Worm (Caenorhabditis elegans) whole organism, late embryonic: ENCODE measurements around the gene C04G6.4.

Experiments
- C08G9.2 ChIP-seq: sonication (generic microtip); optimal IDR thresholded peaks from 2 replicates; lab custom pipeline; 2016; ENCODE audit warnings: mild to moderate bottlenecking, missing genetic modification characterization, moderate library complexity, missing compliant biosample characterization
- F13H6.1 ChIP-seq: sonication (generic microtip); optimal IDR thresholded peaks from 2 replicates; lab custom pipeline; 2016; ENCODE audit warnings: missing genetic modification characterization, missing compliant biosample characterization
- K02D7.2 ChIP-seq: sonication (generic microtip); optimal IDR thresholded peaks from 2 replicates; lab custom pipeline; 2017; ENCODE audit warnings: mild to moderate bottlenecking, missing genetic modification characterization, missing compliant biosample characterization
- K09A11.1 ChIP-seq: sonication (generic microtip); optimal IDR thresholded peaks from 2 replicates; lab custom pipeline; 2017; ENCODE audit warnings: antibody characterized with exemption, mild to moderate bottlenecking, missing genetic modification characterization, missing compliant biosample characterization; ENCODE audit not compliant: insufficient read depth
- T23F11.4 ChIP-seq: fragments of 200-800 bp; sonication (Bioruptor generic); optimal IDR thresholded peaks from 2 replicates; lab custom pipeline; 2018; ENCODE audit warnings: mild to moderate bottlenecking, missing genetic modification characterization, missing compliant biosample characterization
- ahr-1 ChIP-seq: sonication (generic microtip); optimal IDR thresholded peaks from 2 replicates; lab custom pipeline; 2016; ENCODE audit warnings: missing genetic modification characterization, missing compliant biosample characterization
- ceh-14 ChIP-seq: sonication (generic microtip); optimal IDR thresholded peaks from 2 replicates; lab custom pipeline; 2016; ENCODE audit warnings: missing genotype, missing genetic modification characterization, missing compliant biosample characterization
- ceh-18 ChIP-seq: sonication (generic microtip); optimal IDR thresholded peaks from 2 replicates; lab custom pipeline; 2016; ENCODE audit warnings: missing genetic modification characterization, missing compliant biosample characterization
- ceh-2 ChIP-seq: sonication (generic microtip); optimal IDR thresholded peaks from 2 replicates; lab custom pipeline; 2016; ENCODE audit warnings: missing genotype, missing genetic modification characterization, missing compliant biosample characterization
- ceh-22 ChIP-seq: sonication (generic microtip); optimal IDR thresholded peaks from 2 replicates; lab custom pipeline; 2017; ENCODE audit warnings: missing biosample characterization, missing genetic modification characterization
- ceh-24 ChIP-seq: sonication (generic microtip); optimal IDR thresholded peaks from 2 replicates; lab custom pipeline; 2016; ENCODE audit warnings: mild to moderate bottlenecking, missing genetic modification characterization, missing compliant biosample characterization
- ceh-31 ChIP-seq: sonication (generic microtip); optimal IDR thresholded peaks from 2 replicates; lab custom pipeline; 2016; ENCODE audit warnings: missing genetic modification characterization, missing compliant biosample characterization
- ceh-34 ChIP-seq: sonication (generic microtip); optimal IDR thresholded peaks from 2 replicates; lab custom pipeline; 2016; ENCODE audit warnings: mild to moderate bottlenecking, missing genetic modification characterization, missing compliant biosample characterization
- ceh-6 ChIP-seq: fragments of 200-800 bp; sonication (Bioruptor generic); optimal IDR thresholded peaks from 2 replicates; lab custom pipeline; 2018; ENCODE audit warnings: mild to moderate bottlenecking, missing genetic modification characterization, missing compliant biosample characterization
- elt-4 ChIP-seq: sonication (generic microtip); optimal IDR thresholded peaks from 2 replicates; lab custom pipeline; 2016; ENCODE audit warnings: missing genetic modification characterization, missing compliant biosample characterization
- ets-4 ChIP-seq: sonication (generic microtip); optimal IDR thresholded peaks from 2 replicates; lab custom pipeline; 2016; ENCODE audit warnings: missing genetic modification characterization, missing compliant biosample characterization
- eyg-1 ChIP-seq: sonication (generic microtip); optimal IDR thresholded peaks from 2 replicates; lab custom pipeline; 2016; ENCODE audit warnings: missing genotype, missing genetic modification characterization, missing compliant biosample characterization
- fax-1 ChIP-seq: sonication (generic microtip); optimal IDR thresholded peaks from 2 replicates; lab custom pipeline; 2016; ENCODE audit warnings: missing genotype, missing genetic modification characterization, missing compliant biosample characterization
- hlh-15 ChIP-seq: sonication (generic microtip); optimal IDR thresholded peaks from 2 replicates; lab custom pipeline; 2016; ENCODE audit warnings: missing genetic modification characterization, missing compliant biosample characterization
- hlh-30 ChIP-seq: sonication (generic microtip); optimal IDR thresholded peaks from 2 replicates; lab custom pipeline; 2017; ENCODE audit warnings: antibody characterized with exemption, missing genetic modification characterization, missing compliant biosample characterization; ENCODE audit not compliant: insufficient read depth
- hlh-8 ChIP-seq: sonication (generic microtip); optimal IDR thresholded peaks from 2 replicates; lab custom pipeline; 2016; ENCODE audit warnings: missing genotype, missing genetic modification characterization, missing compliant biosample characterization
- lim-6 ChIP-seq: sonication (generic microtip); optimal IDR thresholded peaks from 2 replicates; lab custom pipeline; 2016; ENCODE audit warnings: missing genetic modification characterization, missing compliant biosample characterization
- lin-11 ChIP-seq: fragments of 200-800 bp; sonication (Bioruptor generic); optimal IDR thresholded peaks from 2 replicates; lab custom pipeline; 2018; ENCODE audit warnings: mild to moderate bottlenecking, missing genetic modification characterization, missing compliant biosample characterization
- madf-2 ChIP-seq: sonication (generic microtip); optimal IDR thresholded peaks from 2 replicates; lab custom pipeline; 2017; ENCODE audit warnings: missing genetic modification characterization, missing compliant biosample characterization
- nfya-1 ChIP-seq: sonication (generic microtip); optimal IDR thresholded peaks from 2 replicates; lab custom pipeline; 2017; ENCODE audit warnings: missing genetic modification characterization, mild to moderate bottlenecking, missing compliant biosample characterization, antibody characterized with exemption, moderate library complexity
- nhr-11 ChIP-seq: fragments of 150-350 bp; optimal IDR thresholded peaks from 2 replicates; lab custom pipeline; 2014; ENCODE audit warnings: missing biosample characterization, missing genetic modification characterization
- npax-4 ChIP-seq: sonication (generic microtip); optimal IDR thresholded peaks from 2 replicates; lab custom pipeline; 2016; ENCODE audit warnings: missing genetic modification characterization, missing compliant biosample characterization
- pag-3 ChIP-seq: sonication (generic microtip); optimal IDR thresholded peaks from 2 replicates; lab custom pipeline; 2016; ENCODE audit warnings: missing compliant biosample characterization, missing genetic modification characterization, borderline replicate concordance
- pax-1 ChIP-seq: fragments of 150-350 bp; optimal IDR thresholded peaks from 2 replicates; lab custom pipeline; 2014; ENCODE audit warnings: missing biosample characterization, missing genetic modification characterization
- pha-2 ChIP-seq: sonication (generic microtip); optimal IDR thresholded peaks from 2 replicates; lab custom pipeline; 2017; ENCODE audit warnings: mild to moderate bottlenecking, missing genetic modification characterization, missing compliant biosample characterization
- pha-4 ChIP-seq: fragments of 150-350 bp; optimal IDR thresholded peaks from 2 replicates; lab custom pipeline; 2018; ENCODE audit warnings: missing biosample characterization, missing genetic modification reagents, missing genetic modification characterization
- pqm-1 ChIP-seq: sonication (generic microtip); optimal IDR thresholded peaks from 2 replicates; lab custom pipeline; 2016; ENCODE audit warnings: missing genetic modification characterization, missing compliant biosample characterization
- pros-1 ChIP-seq: fragments of 150-350 bp; optimal IDR thresholded peaks from 2 replicates; lab custom pipeline; 2014; ENCODE audit warnings: missing biosample characterization, missing genetic modification reagents, missing genetic modification characterization
- ref-2 ChIP-seq: sonication (generic microtip); optimal IDR thresholded peaks from 2 replicates; lab custom pipeline; 2016; ENCODE audit warnings: missing genetic modification characterization, missing compliant biosample characterization
- rnt-1 ChIP-seq: sonication (generic microtip); optimal IDR thresholded peaks from 2 replicates; lab custom pipeline; 2016; ENCODE audit warnings: missing genetic modification characterization, missing compliant biosample characterization
- sdc-2 ChIP-seq: sonication (generic microtip); optimal IDR thresholded peaks from 2 replicates; lab custom pipeline; 2016; ENCODE audit warnings: missing genotype, missing genetic modification characterization, missing compliant biosample characterization
- sox-4 ChIP-seq: sonication (generic microtip); optimal IDR thresholded peaks from 2 replicates; lab custom pipeline; 2017; ENCODE audit warnings: mild to moderate bottlenecking, missing genetic modification characterization, inconsistent platforms, missing compliant biosample characterization
- tbx-2 ChIP-seq: sonication (generic microtip); optimal IDR thresholded peaks from 2 replicates; lab custom pipeline; 2016; ENCODE audit warnings: missing genetic modification characterization, missing compliant biosample characterization
- tbx-7 ChIP-seq: sonication (generic microtip); optimal IDR thresholded peaks from 2 replicates; lab custom pipeline; 2016; ENCODE audit warnings: missing genotype, missing genetic modification characterization, missing compliant biosample characterization
- ttx-3 ChIP-seq: sonication (generic microtip); optimal IDR thresholded peaks from 2 replicates; lab custom pipeline; 2016; ENCODE audit warnings: missing genetic modification reagents, missing genetic modification characterization, missing compliant biosample characterization
- unc-3 ChIP-seq, 2 experiments: fragments of 200-800 bp in 1 of 2; sonication (Bioruptor generic) in 1 of 2; sonication (generic microtip) in 1 of 2; conservative IDR thresholded peaks in 1 of 2; optimal IDR thresholded peaks in 1 of 2; 2 replicates each; pipeline versions ENCODE4 v1.3.6 to Lab custom; 2016 to 2022; ENCODE audit warnings: missing compliant biosample characterization in 2 of 2, missing genetic modification characterization in 2 of 2, missing genetic modification reagents in 1 of 2
- unc-42 ChIP-seq: sonication (generic microtip); optimal IDR thresholded peaks from 2 replicates; lab custom pipeline; 2016; ENCODE audit warnings: missing genotype, missing genetic modification characterization, missing compliant biosample characterization
- zip-5 ChIP-seq: sonication (generic microtip); optimal IDR thresholded peaks from 2 replicates; lab custom pipeline; 2016; ENCODE audit warnings: missing genetic modification characterization, missing compliant biosample characterization
- ztf-16 ChIP-seq: sonication (generic microtip); optimal IDR thresholded peaks from 2 replicates; lab custom pipeline; 2017; ENCODE audit warnings: missing genetic modification characterization, missing compliant biosample characterization

The C04G6.4 gene

DNA sequence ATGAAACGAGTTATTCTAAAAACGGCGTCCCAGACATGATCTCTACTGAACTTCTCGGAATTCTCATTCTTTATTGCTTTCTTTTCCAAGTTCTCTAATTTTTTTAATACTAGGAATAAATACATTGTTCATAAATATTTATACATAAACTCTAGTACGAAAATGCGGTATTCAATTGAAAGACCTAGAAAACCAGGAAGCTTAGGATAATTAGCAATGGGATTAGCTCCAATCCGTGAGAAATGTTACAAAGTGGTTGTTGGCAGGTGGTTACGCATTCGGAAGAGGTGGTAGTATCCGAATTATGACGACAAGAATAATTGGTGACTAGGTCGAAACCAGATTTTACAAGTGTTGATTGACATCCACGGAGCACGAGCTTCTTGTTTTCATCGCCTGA, 16.3 kb downstream of the C04G6.4 start:
- TF ChIP-seq ceh-22 (tag; lab: Kevin White, UChicago), result no peak
- no peak for TF ChIP-seq K09A11.1 (tag; lab: Kevin White, UChicago)
- no peak for TF ChIP-seq nfya-1
- TF ChIP-seq pha-4 (tag; lab: Kevin White, UChicago), result no peak
- no peak for TF ChIP-seq ceh-6 (GFP tag; lab: Kevin White, UChicago)
- TF ChIP-seq F13H6.1 (tag; lab: Kevin White, UChicago), result no peak
- TF ChIP-seq lin-11 (tag; lab: Kevin White, UChicago), result no peak
- TF ChIP-seq nhr-11 (tag; lab: Kevin White, UChicago), result no peak
- no peak for TF ChIP-seq ceh-18 (tag; lab: Kevin White, UChicago)
- no peak for TF ChIP-seq lim-6 (tag; lab: Kevin White, UChicago)

DNA sequence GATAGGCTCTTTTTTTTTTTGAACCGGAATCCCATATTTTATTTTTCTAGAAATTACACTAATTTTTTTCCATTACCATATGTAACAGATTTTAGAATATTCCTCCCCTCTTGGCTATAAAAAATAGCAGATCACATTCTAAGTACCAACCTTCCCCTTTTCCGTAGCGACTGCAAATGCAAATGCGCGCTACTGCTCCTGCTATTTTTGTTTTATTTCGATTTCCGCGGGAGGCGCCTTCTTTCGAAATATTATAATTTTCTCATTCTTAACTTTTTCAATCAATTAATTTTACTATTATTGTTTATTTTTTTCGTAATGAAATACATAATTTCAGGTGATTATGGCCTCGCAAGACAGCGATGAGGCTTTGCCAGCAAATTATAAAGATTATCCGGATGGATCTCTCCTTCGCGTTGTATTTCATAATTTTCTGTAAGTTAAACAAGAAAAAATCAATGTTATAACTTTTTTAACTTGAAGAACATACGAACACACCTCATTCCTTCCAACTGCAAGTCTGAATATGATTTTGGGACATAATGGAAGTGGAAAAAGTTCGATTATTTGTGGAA, 21.4 kb downstream of the C04G6.4 start, which contains the start of gene smc-5:
smc-5 (plus strand) TSS at position 332 of the 575 bp plus-strand sequence.
- TF ChIP-seq elt-4 (tag; lab: Kevin White, UChicago) (no peak), ets-4 (tag; lab: Kevin White, UChicago) (peak; percentile 57), K02D7.2 (tag; lab: Kevin White, UChicago) (no peak), pax-1 (peak; percentile 16), ahr-1 (no peak), F13H6.1 (tag; lab: Kevin White, UChicago) (peak; percentile 36), ref-2 (tag; lab: Kevin White, UChicago) (no peak), ttx-3 (tag; lab: Kevin White, UChicago) (no peak), pqm-1 (tag; lab: Kevin White, UChicago) (peak; percentile 23), pha-4 (tag; lab: Kevin White, UChicago) (no peak), ceh-34 (tag; lab: Kevin White, UChicago) (peak; percentile 68), ceh-14 (tag; lab: Kevin White, UChicago) (peak; percentile 52), unc-42 (tag; lab: Kevin White, UChicago) (peak; percentile 56), sox-4 (tag; lab: Kevin White, UChicago) (no peak), T23F11.4 (GFP tag; lab: Kevin White, UChicago) (no peak), lim-6 (tag; lab: Kevin White, UChicago) (peak; percentile 25), pha-2 (tag; lab: Kevin White, UChicago) (no peak), npax-4 (tag; lab: Kevin White, UChicago) (no peak), ceh-2 (peak; percentile 69), hlh-8 (tag; lab: Kevin White, UChicago) (peak; percentile 13), hlh-15 (tag; lab: Kevin White, UChicago) (no peak), nfya-1 (peak; percentile 38), tbx-7 (tag; lab: Kevin White, UChicago) (peak; percentile 43), fax-1 (tag; lab: Kevin White, UChicago) (peak; percentile 58), pros-1 (no peak), zip-5 (peak; percentile 43), pag-3 (tag; lab: Kevin White, UChicago) (no peak), eyg-1 (tag; lab: Kevin White, UChicago) (no peak), sdc-2 (tag; lab: Kevin White, UChicago) (no peak), ceh-24 (tag; lab: Kevin White, UChicago) (no peak), madf-2 (tag; lab: Kevin White, UChicago) (no peak), ceh-31 (tag; lab: Kevin White, UChicago) (peak; percentile 91), ztf-16 (peak; percentile 14), unc-3 (GFP tag; conservative IDR thresholded peaks at IDR 0.05; lab: Robert Waterston, UW) (no peak), unc-3 (tag; optimal IDR thresholded peaks at IDR 0.05; lab: Kevin White, UChicago) (no peak), C08G9.2 (tag; lab: Kevin White, UChicago) (peak; percentile 63), lin-11 (tag; lab: Kevin White, UChicago) (no peak), tbx-2 (tag; lab: Kevin White, UChicago) (peak; percentile 73), rnt-1 (peak; percentile 52), hlh-30 (tag; lab: Kevin White, UChicago) (no peak)
- TF ChIP-seq, all 69 proteins: peak for 19
